Worm (Caenorhabditis elegans) whole organism, L1 larva: ENCODE measurements around the gene clec-157.

Source experiments
- ama-1 ChIP-seq: fragments of 150-350 bp; optimal IDR thresholded peaks from 2 replicates; lab custom pipeline; 2014
- ceh-82 ChIP-seq, 3 experiments: fragments of 150-350 bp in 1 of 3; sonication (generic microtip) in 2 of 3; optimal IDR thresholded peaks; 2 replicates each; lab custom pipeline; 2014 to 2017; ENCODE audit warnings: missing biosample characterization in 3 of 3, missing genetic modification characterization in 3 of 3
- efl-1 ChIP-seq, 4 experiments: fragments of 150-350 bp; optimal IDR thresholded peaks in 3 of 4; peaks in 1 of 4; 1 replicate in 1 of 4; 2 replicates in 3 of 4; lab custom pipeline; 2014; ENCODE audit warnings: missing biosample characterization in 2 of 4, missing genetic modification characterization in 2 of 4, missing genetic modification reagents in 2 of 4
- egl-27 ChIP-seq, 2 experiments: fragments of 150-350 bp in 1 of 2; sonication (generic microtip); optimal IDR thresholded peaks; 3 replicates each; lab custom pipeline; 2017 to 2018; ENCODE audit warnings: missing biosample characterization in 2 of 2, missing genetic modification characterization in 2 of 2, missing genetic modification reagents in 2 of 2
- fkh-10 ChIP-seq: sonication (generic microtip); optimal IDR thresholded peaks from 2 replicates; lab custom pipeline; 2017; ENCODE audit warnings: missing biosample characterization, missing genetic modification reagents, missing genetic modification characterization
- lin-15B ChIP-seq: fragments of 150-350 bp; sonication (generic microtip); optimal IDR thresholded peaks from 3 replicates; lab custom pipeline; 2014; ENCODE audit warnings: missing biosample characterization, missing genetic modification characterization
- lir-3 ChIP-seq: sonication (generic microtip); optimal IDR thresholded peaks from 2 replicates; lab custom pipeline; 2016; ENCODE audit warnings: mild to moderate bottlenecking, missing genetic modification characterization, moderate library complexity, missing compliant biosample characterization; ENCODE audit not compliant: poor library complexity
- nhr-237 ChIP-seq: fragments of 150-350 bp; optimal IDR thresholded peaks from 2 replicates; lab custom pipeline; 2014; ENCODE audit warnings: missing biosample characterization, missing genetic modification characterization
- unc-62 ChIP-seq: fragments of 150-350 bp; optimal IDR thresholded peaks from 2 replicates; lab custom pipeline; 2014; ENCODE audit warnings: missing biosample characterization, missing genetic modification reagents, missing genetic modification characterization
- ztf-4 ChIP-seq: fragments of 150-350 bp; optimal IDR thresholded peaks from 2 replicates; lab custom pipeline; 2014; ENCODE audit warnings: missing biosample characterization, missing genetic modification characterization

DNA sequence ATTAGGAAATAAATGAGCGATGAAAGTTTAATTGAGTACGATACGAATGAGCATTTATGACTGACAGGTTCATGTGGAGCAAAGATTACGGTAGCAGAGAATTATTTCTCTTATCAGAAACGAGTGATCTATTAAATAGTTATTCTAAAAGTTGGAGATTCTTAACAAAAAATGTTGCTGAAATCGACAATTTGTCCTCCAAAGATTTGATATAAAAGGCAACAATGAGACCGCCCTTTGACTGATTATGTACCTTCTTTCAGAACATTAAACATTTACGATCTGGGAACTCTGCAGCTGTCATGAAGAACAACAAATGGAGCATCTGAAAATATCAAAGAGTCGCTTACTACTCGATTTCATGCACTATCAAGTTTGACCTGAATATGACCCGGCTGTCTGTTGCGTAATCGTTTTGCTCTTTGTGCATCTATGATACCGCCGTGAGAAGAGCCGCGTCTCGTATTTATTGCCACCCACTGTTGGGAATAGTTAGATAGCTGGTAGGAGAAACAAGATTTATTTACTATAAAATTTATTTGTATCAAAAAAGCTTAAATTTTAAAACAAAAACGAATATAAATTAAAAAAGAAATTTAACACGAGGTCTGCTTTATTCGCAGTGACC, 34.6 kb downstream of the clec-157 start, which contains the start of gene pal-1:
- no peak for TF ChIP-seq ama-1
- no peak for TF ChIP-seq efl-1 (optimal IDR thresholded peaks at IDR 0.05; lab: Kevin White, UChicago)
- no peak for TF ChIP-seq efl-1 (GFP tag; optimal IDR thresholded peaks at IDR 0.05 in 1 of 2; lab: Kevin White, UChicago)
- TF ChIP-seq fkh-10, result no peak
- no peak for TF ChIP-seq ceh-82 (tag; optimal IDR thresholded peaks at IDR 0.05; lab: Kevin White, UChicago)
- TF ChIP-seq nhr-237 (tag; lab: Kevin White, UChicago), result no peak
- no peak for TF ChIP-seq unc-62 (GFP tag; lab: Kevin White, UChicago)
- TF ChIP-seq egl-27 (tag; optimal IDR thresholded peaks at IDR 0.05; lab: Kevin White, UChicago), result no peak
- TF ChIP-seq lin-15B (tag; lab: Kevin White, UChicago), result no peak
- no peak for TF ChIP-seq lir-3 (tag; lab: Kevin White, UChicago)
- TF ChIP-seq ztf-4, result no peak
